Fruit fly (Drosophila melanogaster) whole organism, embryonic: Measurements from ENCODE around the gene CG1638.

Experiments used
- Bteb2 ChIP-seq: fragments of 200-800 bp; sonication (Bioruptor generic); optimal IDR thresholded peaks from 2 replicates; lab custom pipeline; 2016; ENCODE audit warnings: missing biosample characterization, missing genetic modification characterization
- C15 ChIP-seq: fragments of 200-800 bp; sonication (Bioruptor generic); IDR thresholded peaks from 3 replicates; pipeline ENCODE4 v1.3.6; 2022; ENCODE audit warnings: missing biosample characterization, missing genetic modification characterization
- CG11093 ChIP-seq: fragments of 200-800 bp; sonication (Bioruptor generic); IDR thresholded peaks from 3 replicates; pipeline ENCODE4 v1.3.6; 2022; ENCODE audit warnings: missing biosample characterization, missing genetic modification characterization
- CG11504 ChIP-seq: fragments of 200-800 bp; sonication (Bioruptor generic); optimal IDR thresholded peaks from 3 replicates; lab custom pipeline; 2019; ENCODE audit warnings: missing biosample characterization, mild to moderate bottlenecking, missing genetic modification characterization, moderate library complexity
- CG14710 ChIP-seq: fragments of 200-800 bp; sonication (Bioruptor generic); optimal IDR thresholded peaks from 3 replicates; lab custom pipeline; 2019; ENCODE audit warnings: missing biosample characterization, mild to moderate bottlenecking, missing genetic modification characterization, moderate library complexity
- CG1603 ChIP-seq: fragments of 200-800 bp; sonication (Bioruptor generic); optimal IDR thresholded peaks from 2 replicates; lab custom pipeline; 2019; ENCODE audit warnings: missing biosample characterization, mild to moderate bottlenecking, missing genetic modification characterization, moderate library complexity
- CG17359 ChIP-seq: fragments of 200-800 bp; sonication (Bioruptor generic); optimal IDR thresholded peaks from 3 replicates; lab custom pipeline; 2018; ENCODE audit warnings: missing biosample characterization, mild to moderate bottlenecking, missing genetic modification characterization, moderate library complexity
- CG31224 ChIP-seq: fragments of 200-800 bp; sonication (Bioruptor generic); IDR thresholded peaks from 2 replicates; pipeline ENCODE4 v1.3.6; 2022; ENCODE audit warnings: missing biosample characterization, missing genetic modification characterization
- CG31365 ChIP-seq: fragments of 200-800 bp; sonication (Bioruptor generic); optimal IDR thresholded peaks from 2 replicates; lab custom pipeline; 2018; ENCODE audit warnings: missing biosample characterization, mild to moderate bottlenecking, missing genetic modification characterization
- CG32772 ChIP-seq: fragments of 200-800 bp; sonication (Bioruptor generic); IDR thresholded peaks from 2 replicates; pipeline ENCODE4 v1.3.6; 2022; ENCODE audit warnings: missing biosample characterization, missing genetic modification characterization
- CG4617 ChIP-seq: fragments of 200-800 bp; sonication (Bioruptor generic); optimal IDR thresholded peaks from 3 replicates; lab custom pipeline; 2016; ENCODE audit warnings: missing biosample characterization, missing genetic modification characterization, borderline replicate concordance
- CG5245 ChIP-seq: fragments of 200-800 bp; sonication (Bioruptor generic); optimal IDR thresholded peaks from 3 replicates; lab custom pipeline; 2016; ENCODE audit warnings: missing biosample characterization, missing genetic modification characterization
- CG6654 ChIP-seq: fragments of 200-800 bp; sonication (Bioruptor generic); optimal IDR thresholded peaks from 2 replicates; lab custom pipeline; 2017; ENCODE audit warnings: missing biosample characterization, mild to moderate bottlenecking, missing genetic modification characterization
- CG7786 ChIP-seq: fragments of 200-800 bp; sonication (Bioruptor generic); optimal IDR thresholded peaks from 2 replicates; lab custom pipeline; 2016; ENCODE audit warnings: missing biosample characterization, missing genetic modification characterization
- CG7839 ChIP-seq: fragments of 200-800 bp; sonication (Bioruptor generic); optimal IDR thresholded peaks from 3 replicates; lab custom pipeline; 2018; ENCODE audit warnings: missing biosample characterization, mild to moderate bottlenecking, missing genetic modification characterization, moderate library complexity
- CG8924 ChIP-seq: fragments of 200-800 bp; optimal IDR thresholded peaks from 3 replicates; lab custom pipeline; 2019; ENCODE audit warnings: missing biosample characterization, mild to moderate bottlenecking, missing genetic modification characterization, moderate library complexity
- CG9727 ChIP-seq: fragments of 200-800 bp; sonication (Bioruptor generic); optimal IDR thresholded peaks from 3 replicates; lab custom pipeline; 2017; ENCODE audit warnings: missing biosample characterization, mild to moderate bottlenecking, missing genetic modification characterization
- CG9817 ChIP-seq: fragments of 200-800 bp; sonication (Bioruptor generic); optimal IDR thresholded peaks from 2 replicates; lab custom pipeline; 2018; ENCODE audit warnings: missing biosample characterization, mild to moderate bottlenecking, missing genetic modification characterization, moderate library complexity
- CTCF ChIP-seq: fragments of 200-800 bp; sonication (Bioruptor generic); optimal IDR thresholded peaks from 2 replicates; lab custom pipeline; 2017; ENCODE audit warnings: missing biosample characterization, mild to moderate bottlenecking, missing genetic modification characterization, moderate library complexity
- Dip3 ChIP-seq: fragments of 200-800 bp; sonication (Bioruptor generic); optimal IDR thresholded peaks from 3 replicates; lab custom pipeline; 2016; ENCODE audit warnings: missing biosample characterization, missing genetic modification characterization
- E2f2 ChIP-seq: fragments of 200-800 bp; sonication (Bioruptor generic); IDR thresholded peaks from 2 replicates; pipeline ENCODE4 v1.3.6; 2022; ENCODE audit warnings: missing biosample characterization, missing genetic modification characterization
- Eip74EF ChIP-seq, 2 experiments: fragments of 200-800 bp in 1 of 2; fragments of >200 bp in 1 of 2; sonication (Bioruptor generic) in 1 of 2; optimal IDR thresholded peaks; 2 replicates each; lab custom pipeline; 2017 to 2019; ENCODE audit warnings: missing biosample characterization in 2 of 2, missing genetic modification characterization in 2 of 2, mild to moderate bottlenecking in 1 of 2, moderate library complexity in 1 of 2
- Fer2 ChIP-seq: fragments of 200-800 bp; sonication (Bioruptor generic); optimal IDR thresholded peaks from 2 replicates; lab custom pipeline; 2018; ENCODE audit warnings: missing biosample characterization, mild to moderate bottlenecking, missing genetic modification characterization, moderate library complexity
- Fer3 ChIP-seq: fragments of 200-800 bp; sonication (Bioruptor generic); optimal IDR thresholded peaks from 2 replicates; lab custom pipeline; 2018; ENCODE audit warnings: missing biosample characterization, mild to moderate bottlenecking, missing genetic modification characterization, moderate library complexity
- Nf-YB ChIP-seq: fragments of 200-800 bp; sonication (Bioruptor generic); optimal IDR thresholded peaks from 3 replicates; lab custom pipeline; 2019; ENCODE audit warnings: missing biosample characterization, mild to moderate bottlenecking, missing genetic modification characterization, moderate library complexity
- Pdp1 ChIP-seq, 2 experiments: fragments of 200-800 bp; sonication (Bioruptor generic); optimal IDR thresholded peaks; 3 replicates each; lab custom pipeline; 2016; ENCODE audit warnings: missing biosample characterization in 2 of 2, missing genetic modification characterization in 2 of 2, mild to moderate bottlenecking in 1 of 2, moderate library complexity in 1 of 2
- Side ChIP-seq: fragments of 200-800 bp; sonication (Bioruptor generic); optimal IDR thresholded peaks from 2 replicates; lab custom pipeline; 2016; ENCODE audit warnings: missing biosample characterization, missing genetic modification characterization
- Tbp ChIP-seq: fragments of >200 bp; optimal IDR thresholded peaks from 2 replicates; lab custom pipeline; 2018; ENCODE audit warnings: missing biosample characterization, missing genetic modification characterization
- Vsx1 ChIP-seq: fragments of 200-800 bp; sonication (Bioruptor generic); optimal IDR thresholded peaks from 2 replicates; lab custom pipeline; 2017; ENCODE audit warnings: missing biosample characterization, mild to moderate bottlenecking, missing genetic modification characterization, missing genetic modification reagents
- ase ChIP-seq: fragments of 200-800 bp; sonication (Bioruptor generic); IDR thresholded peaks from 3 replicates; pipeline ENCODE4 v1.3.6; 2022; ENCODE audit warnings: missing biosample characterization, missing genetic modification characterization
- cg ChIP-seq: fragments of 200-800 bp; sonication (Bioruptor generic); optimal IDR thresholded peaks from 3 replicates; lab custom pipeline; 2019; ENCODE audit warnings: missing biosample characterization, mild to moderate bottlenecking, missing genetic modification characterization, moderate library complexity
- chinmo ChIP-seq: fragments of 200-800 bp; sonication (Bioruptor generic); IDR thresholded peaks from 4 replicates; pipeline ENCODE4 v1.3.6; 2022; ENCODE audit warnings: missing biosample characterization, missing genetic modification characterization; ENCODE audit not compliant: partially characterized antibody
- corto ChIP-seq: fragments of 200-800 bp; sonication (Bioruptor generic); optimal IDR thresholded peaks from 2 replicates; lab custom pipeline; 2016; ENCODE audit warnings: missing biosample characterization, mild to moderate bottlenecking, missing genetic modification characterization, moderate library complexity
- dm ChIP-seq: fragments of 200-800 bp; sonication (Bioruptor generic); optimal IDR thresholded peaks from 3 replicates; lab custom pipeline; 2016; ENCODE audit warnings: missing biosample characterization, missing genetic modification characterization
- dmrt99B ChIP-seq: fragments of 200-800 bp; sonication (Bioruptor generic); optimal IDR thresholded peaks from 2 replicates; lab custom pipeline; 2018; ENCODE audit warnings: missing biosample characterization, mild to moderate bottlenecking, missing genetic modification characterization, moderate library complexity
- dysf ChIP-seq: fragments of 200-800 bp; sonication (Bioruptor generic); IDR thresholded peaks from 3 replicates; pipeline ENCODE4 v1.3.6; 2022; ENCODE audit warnings: missing biosample characterization, missing genetic modification characterization
- eve ChIP-seq, 2 experiments: fragments of >200 bp; optimal IDR thresholded peaks; 2 replicates each; lab custom pipeline; 2017; ENCODE audit warnings: missing biosample characterization in 2 of 2, missing genetic modification characterization in 2 of 2
- fd64A ChIP-seq: fragments of 200-800 bp; sonication (Bioruptor generic); optimal IDR thresholded peaks from 3 replicates; lab custom pipeline; 2018; ENCODE audit warnings: missing biosample characterization, mild to moderate bottlenecking, missing genetic modification characterization
- gcm ChIP-seq: fragments of 200-800 bp; sonication (Bioruptor generic); optimal IDR thresholded peaks from 2 replicates; lab custom pipeline; 2019; ENCODE audit warnings: missing biosample characterization, mild to moderate bottlenecking, missing genetic modification characterization, moderate library complexity
- gro ChIP-seq: fragments of 200-800 bp; sonication (Bioruptor generic); optimal IDR thresholded peaks from 2 replicates; lab custom pipeline; 2016; ENCODE audit warnings: missing biosample characterization, missing genetic modification characterization
- hkb ChIP-seq, 2 experiments: fragments of 200-800 bp in 1 of 2; fragments of >200 bp in 1 of 2; sonication (Bioruptor generic) in 1 of 2; IDR thresholded peaks in 1 of 2; optimal IDR thresholded peaks in 1 of 2; 2 replicates each; pipeline versions ENCODE4 v1.3.6 to Lab custom; 2017 to 2022; ENCODE audit warnings: missing biosample characterization in 1 of 2, missing genetic modification characterization in 1 of 2
- jigr1 ChIP-seq: fragments of 200-800 bp; sonication (Bioruptor generic); IDR thresholded peaks from 3 replicates; pipeline ENCODE4 v1.3.6; 2022; ENCODE audit warnings: missing biosample characterization, missing genetic modification characterization
- kah ChIP-seq: fragments of 200-800 bp; sonication (Bioruptor generic); optimal IDR thresholded peaks from 2 replicates; lab custom pipeline; 2018; ENCODE audit warnings: missing biosample characterization, mild to moderate bottlenecking, missing genetic modification characterization
- lab ChIP-seq: fragments of 200-800 bp; sonication (Bioruptor generic); optimal IDR thresholded peaks from 3 replicates; lab custom pipeline; 2017; ENCODE audit warnings: missing biosample characterization, missing genetic modification characterization, mild to moderate bottlenecking, moderate library complexity, missing genetic modification reagents
- lbe ChIP-seq: fragments of 200-800 bp; sonication (Bioruptor generic); optimal IDR thresholded peaks from 2 replicates; lab custom pipeline; 2016; ENCODE audit warnings: missing biosample characterization, mild to moderate bottlenecking, missing genetic modification characterization
- nom ChIP-seq: fragments of 200-800 bp; sonication (Bioruptor generic); optimal IDR thresholded peaks from 2 replicates; lab custom pipeline; 2017; ENCODE audit warnings: missing biosample characterization, missing genetic modification characterization, mild to moderate bottlenecking, moderate library complexity, missing genetic modification reagents
- ro ChIP-seq: fragments of 200-800 bp; sonication (Bioruptor generic); IDR thresholded peaks from 2 replicates; pipeline ENCODE4 v1.3.6; 2022; ENCODE audit warnings: missing biosample characterization, missing genetic modification characterization
- tio ChIP-seq: fragments of 200-800 bp; sonication (Bioruptor generic); optimal IDR thresholded peaks from 2 replicates; lab custom pipeline; 2017; ENCODE audit warnings: missing biosample characterization, missing genetic modification characterization, inconsistent platforms
- z ChIP-seq: fragments of 200-800 bp; sonication (Bioruptor generic); IDR thresholded peaks from 3 replicates; pipeline ENCODE4 v1.3.6; 2022; ENCODE audit warnings: missing biosample characterization, missing genetic modification characterization

CG1638 gene

dm6 chr3R:31592256-31592879 is 2.0 kb downstream of the CG1638 start, which contains the start of gene CG1774 (continued):
- TF ChIP-seq CG7786 (GFP tag; lab: Kevin White, UChicago) = peak; percentile 87
- no peak for TF ChIP-seq CTCF (GFP tag; lab: Kevin White, UChicago)
- TF ChIP-seq lbe (GFP tag; lab: Kevin White, UChicago) = peak; percentile 72
- TF ChIP-seq gcm (GFP tag; lab: Kevin White, UChicago) = peak; percentile 33
- TF ChIP-seq Side (GFP tag; lab: Kevin White, UChicago) = peak; percentile 74
- peak; percentile 81 for TF ChIP-seq CG11504
- peak in 1 of 2 experiments; percentile 37 for TF ChIP-seq Eip74EF (GFP tag; optimal IDR thresholded peaks at IDR 0.05; lab: Kevin White, UChicago)
- TF ChIP-seq cg (GFP tag; lab: Kevin White, UChicago) = no peak
- peak; percentile 75 for TF ChIP-seq CG8924 (tag; lab: Kevin White, UChicago)
- TF ChIP-seq Bteb2 (GFP tag; lab: Kevin White, UChicago) = peak; percentile 84
- TF ChIP-seq CG32772 = peak; percentile 71; the same call in 1 of the 2 replicates
- peak; percentile 43; the same call in 1 of the 3 replicates for TF ChIP-seq CG11093 (GFP tag; lab: Robert Waterston, UW)
- TF ChIP-seq kah (GFP tag; lab: Kevin White, UChicago) = no peak
- TF ChIP-seq chinmo (GFP tag; lab: Robert Waterston, UW) = no peak
- no peak for TF ChIP-seq Tbp (GFP tag; lab: Kevin White, UChicago)
- peak; percentile 83 for TF ChIP-seq CG1603 (tag; lab: Kevin White, UChicago)
- TF ChIP-seq CG31224 (GFP tag; lab: Robert Waterston, UW) = peak; percentile 72
- TF ChIP-seq corto = peak; percentile 84
- peak; percentile 67 for TF ChIP-seq dm (GFP tag; lab: Kevin White, UChicago)
- TF ChIP-seq Dip3 (GFP tag; lab: Kevin White, UChicago) = peak; percentile 89
- peak; percentile 42 for TF ChIP-seq CG5245 (GFP tag; lab: Kevin White, UChicago)
- TF ChIP-seq jigr1 = 0 out of 3 replicates have a peak, but pooled peaks have one; percentile 24
- peak; percentile 70 for TF ChIP-seq CG9817 (tag; lab: Kevin White, UChicago)
- 0 out of 2 replicates have a peak, but pooled peaks have one; percentile 46 for TF ChIP-seq ro
- TF ChIP-seq CG7839 (tag; lab: Kevin White, UChicago) = peak; percentile 85
- TF ChIP-seq eve (GFP tag; optimal IDR thresholded peaks at IDR 0.05; lab: Kevin White, UChicago) = no peak
- peak; percentile 81 for TF ChIP-seq CG9727 (GFP tag; lab: Kevin White, UChicago)
- TF ChIP-seq CG14710 (tag; lab: Kevin White, UChicago) = peak; percentile 35
- TF ChIP-seq CG17359 = peak; percentile 79
- peak; percentile 83 for TF ChIP-seq dysf (GFP tag; lab: Robert Waterston, UW)
- TF ChIP-seq gro (GFP tag; lab: Kevin White, UChicago) = peak; percentile 92
- peak; percentile 43; the same call in 1 of the 3 replicates for TF ChIP-seq ase (GFP tag; lab: Robert Waterston, UW)
- TF ChIP-seq z (GFP tag; lab: Robert Waterston, UW) = no peak
- TF ChIP-seq nom (GFP tag; lab: Kevin White, UChicago) = no peak
- TF ChIP-seq CG6654 (GFP tag; lab: Kevin White, UChicago) = no peak
- no peak for TF ChIP-seq CG31365
- peak; percentile 78 to 81 for TF ChIP-seq Pdp1 (GFP tag; optimal IDR thresholded peaks at IDR 0.05; lab: Kevin White, UChicago)
- TF ChIP-seq dmrt99B = peak; percentile 72
- no peak for TF ChIP-seq tio (GFP tag; lab: Kevin White, UChicago)
- TF ChIP-seq Fer3 (tag; lab: Kevin White, UChicago) = peak; percentile 88
- TF ChIP-seq Nf-YB (GFP tag; lab: Kevin White, UChicago) = peak; percentile 31
- peak; percentile 94 for TF ChIP-seq lab (GFP tag; lab: Kevin White, UChicago)
- no peak for TF ChIP-seq hkb (optimal IDR thresholded peaks at IDR 0.05; lab: Kevin White, UChicago)
- peak; percentile 82 for TF ChIP-seq hkb (GFP tag; IDR thresholded peaks at IDR 0.05; lab: Robert Waterston, UW)
- TF ChIP-seq fd64A (GFP tag; lab: Kevin White, UChicago) = no peak
- TF ChIP-seq CG4617 (GFP tag; lab: Kevin White, UChicago) = no peak
- TF ChIP-seq C15 = no peak
- peak; percentile 50 for TF ChIP-seq Fer2 (tag; lab: Kevin White, UChicago)
- peak; percentile 51 for TF ChIP-seq Vsx1 (GFP tag; lab: Kevin White, UChicago)
- peak; percentile 44 for TF ChIP-seq E2f2
